Fruit fly (Drosophila melanogaster): ENCODE results near the gene CG12502.

The CG12502 gene

DNA sequence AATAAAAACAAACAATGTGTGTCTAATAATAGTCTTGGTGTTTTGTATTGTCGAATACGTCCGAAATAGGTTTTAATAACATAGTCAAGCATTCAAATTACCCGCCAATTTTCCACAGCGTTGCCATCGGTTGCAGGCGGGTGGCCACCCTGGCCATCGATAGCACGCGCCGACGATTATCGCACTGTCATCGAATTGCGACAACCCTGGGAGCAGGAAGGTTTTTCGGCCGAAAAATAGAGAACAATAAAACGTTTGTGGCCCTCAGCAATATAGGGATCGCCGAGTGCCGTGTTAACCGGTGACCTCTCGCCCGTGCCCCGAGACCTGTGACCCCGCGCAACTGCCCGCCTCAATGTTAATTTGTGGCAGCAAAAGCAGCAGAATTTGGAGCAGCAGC lies 6.5 kb downstream of the CG12502 start, which contains the start of gene Usp10 (continued):
- TF ChIP-seq gcm (GFP tag; optimal IDR thresholded peaks at IDR 0.05) (no peak), CG17186 (GFP tag; optimal IDR thresholded peaks at IDR 0.05) (peak; percentile 76), CG30020 (tag; optimal IDR thresholded peaks at IDR 0.05) (no peak), CG43689 (GFP tag; IDR thresholded peaks at IDR 0.05) (no peak), CG17829 (tag; optimal IDR thresholded peaks at IDR 0.05) (peak; percentile 41), nerfin-2 (GFP tag; IDR thresholded peaks at IDR 0.05; ENCODE audit: partially characterized antibody) (peak; percentile 57), NC2β (GFP tag; optimal IDR thresholded peaks at IDR 0.05) (peak; percentile 26), jing (GFP tag; optimal IDR thresholded peaks at IDR 0.05) (no peak), dmrt99B (tag; optimal IDR thresholded peaks at IDR 0.05) (no peak), CG17802 (tag; optimal IDR thresholded peaks at IDR 0.05) (no peak), sens-2 (GFP tag; IDR thresholded peaks at IDR 0.05) (no peak), eyg (GFP tag; optimal IDR thresholded peaks at IDR 0.05) (no peak), Dad (GFP tag; optimal IDR thresholded peaks at IDR 0.05) (no peak), CG8924 (tag; optimal IDR thresholded peaks at IDR 0.05) (no peak), CG16815 (GFP tag; optimal IDR thresholded peaks at IDR 0.05) (no peak), knrl (GFP tag; IDR thresholded peaks at IDR 0.05; ENCODE audit: partially characterized antibody) (peak; percentile 73), Doc2 (GFP tag; IDR thresholded peaks at IDR 0.05) (no peak), bsh (GFP tag; optimal IDR thresholded peaks at IDR 0.05) (no peak), crp (GFP tag; optimal IDR thresholded peaks at IDR 0.05) (no peak), kah (GFP tag; optimal IDR thresholded peaks at IDR 0.05) (no peak), CG7928 (GFP tag; optimal IDR thresholded peaks at IDR 0.05) (peak; percentile 4), CG15011 (GFP tag; optimal IDR thresholded peaks at IDR 0.05) (no peak), zen (tag; optimal IDR thresholded peaks at IDR 0.05) (peak; percentile 11), CG6272 (GFP tag; IDR thresholded peaks at IDR 0.05) (0 out of 2 replicates have a peak, but pooled peaks have one; percentile 21), H2.0 (GFP tag; IDR thresholded peaks at IDR 0.05) (no peak), Max (GFP tag; optimal IDR thresholded peaks at IDR 0.05) (no peak), CG34224 (GFP tag; IDR thresholded peaks at IDR 0.05; ENCODE audit: partially characterized antibody) (peak; percentile 70), Chrac-16 (GFP tag; optimal IDR thresholded peaks at IDR 0.05) (no peak), CG5180 (GFP tag; optimal IDR thresholded peaks at IDR 0.05) (no peak), Oaz (GFP tag; IDR thresholded peaks at IDR 0.05) (no peak), CG18599 (GFP tag; optimal IDR thresholded peaks at IDR 0.05) (no peak), Mes4 (GFP tag; optimal IDR thresholded peaks at IDR 0.05) (no peak), CG13894 (tag; optimal IDR thresholded peaks at IDR 0.05) (no peak), Stat92E (GFP tag; optimal IDR thresholded peaks at IDR 0.05) (peak in 1 of 3 experiments; percentile 9), CG15269 (tag; optimal IDR thresholded peaks at IDR 0.05) (no peak), CG2120 (GFP tag; optimal IDR thresholded peaks at IDR 0.05) (peak; percentile 4), Ets97D (GFP tag; optimal IDR thresholded peaks at IDR 0.05) (peak; percentile 61), hbn (GFP tag; IDR thresholded peaks at IDR 0.05; ENCODE audit: partially characterized antibody) (peak; percentile 77), CG16779 (GFP tag; IDR thresholded peaks at IDR 0.05) (no peak), CG17385 (GFP tag; optimal IDR thresholded peaks at IDR 0.05) (no peak), Hr51 (GFP tag; optimal IDR thresholded peaks at IDR 0.05) (no peak), CG42726 (GFP tag; IDR thresholded peaks at IDR 0.05; ENCODE audit: partially characterized antibody) (peak; percentile 82), ci (GFP tag; IDR thresholded peaks at IDR 0.05) (peak; percentile 54; the same call in 1 of the 3 replicates), cas (GFP tag; IDR thresholded peaks at IDR 0.05) (no peak), CG15601 (tag; optimal IDR thresholded peaks at IDR 0.05) (no peak), slbo (GFP tag; IDR thresholded peaks at IDR 0.05) (no peak), CG10321 (GFP tag; IDR thresholded peaks at IDR 0.05) (no peak), sug (tag; optimal IDR thresholded peaks at IDR 0.05) (peak; percentile 15), CG18011 (GFP tag; optimal IDR thresholded peaks at IDR 0.05) (no peak), Mrtf (GFP tag; IDR thresholded peaks at IDR 0.05) (no peak)
